Fruit fly (Drosophila melanogaster) whole organism, prepupa: ENCODE measurements around the gene CG10089.

Source experiments
- CG34406 ChIP-seq: fragments of 200-800 bp; sonication (Bioruptor generic); optimal IDR thresholded peaks from 3 replicates; lab custom pipeline; 2016; ENCODE audit warnings: missing biosample characterization, missing genetic modification characterization
- CG6792 ChIP-seq: fragments of 200-800 bp; sonication (Bioruptor generic); optimal IDR thresholded peaks from 3 replicates; lab custom pipeline; 2016; ENCODE audit warnings: missing biosample characterization, missing genetic modification characterization
- CG6808 ChIP-seq: fragments of 200-800 bp; sonication (Bioruptor generic); optimal IDR thresholded peaks from 3 replicates; lab custom pipeline; 2017; ENCODE audit warnings: missing biosample characterization, missing genetic modification characterization, mild to moderate bottlenecking, moderate library complexity, missing genetic modification reagents
- Gug ChIP-seq: fragments of 200-800 bp; sonication (Bioruptor generic); IDR thresholded peaks from 2 replicates; pipeline ENCODE4 v1.3.6; 2022; ENCODE audit warnings: missing biosample characterization, missing genetic modification characterization
- Hr39 ChIP-seq: fragments of 200-800 bp; sonication (Bioruptor generic); optimal IDR thresholded peaks from 2 replicates; lab custom pipeline; 2016; ENCODE audit warnings: missing biosample characterization, missing genetic modification characterization
- achi ChIP-seq: fragments of 200-800 bp; sonication (Bioruptor generic); optimal IDR thresholded peaks from 3 replicates; lab custom pipeline; 2016; ENCODE audit warnings: missing biosample characterization, missing genetic modification characterization
- dac ChIP-seq: fragments of 200-800 bp; sonication (Bioruptor generic); optimal IDR thresholded peaks from 2 replicates; lab custom pipeline; 2017; ENCODE audit warnings: missing biosample characterization, mild to moderate bottlenecking, missing genetic modification characterization
- fd59A ChIP-seq: fragments of 200-800 bp; sonication (Bioruptor generic); optimal IDR thresholded peaks from 2 replicates; lab custom pipeline; 2017; ENCODE audit warnings: missing biosample characterization, mild to moderate bottlenecking, missing genetic modification characterization, missing genetic modification reagents
- fd85E ChIP-seq: fragments of 200-800 bp; sonication (Bioruptor generic); optimal IDR thresholded peaks from 3 replicates; lab custom pipeline; 2016; ENCODE audit warnings: missing biosample characterization, missing genetic modification characterization
- pdm3 ChIP-seq: fragments of 200-800 bp; sonication (Bioruptor generic); optimal IDR thresholded peaks from 3 replicates; lab custom pipeline; 2016; ENCODE audit warnings: missing biosample characterization, missing genetic modification characterization
- ss ChIP-seq, 2 experiments: fragments of 200-800 bp; sonication (Bioruptor generic); optimal IDR thresholded peaks; 2 replicates in 1 of 2; 3 replicates in 1 of 2; lab custom pipeline; 2017 to 2018; ENCODE audit warnings: mild to moderate bottlenecking in 2 of 2, missing biosample characterization in 2 of 2, missing genetic modification characterization in 2 of 2, moderate library complexity in 1 of 2

DNA sequence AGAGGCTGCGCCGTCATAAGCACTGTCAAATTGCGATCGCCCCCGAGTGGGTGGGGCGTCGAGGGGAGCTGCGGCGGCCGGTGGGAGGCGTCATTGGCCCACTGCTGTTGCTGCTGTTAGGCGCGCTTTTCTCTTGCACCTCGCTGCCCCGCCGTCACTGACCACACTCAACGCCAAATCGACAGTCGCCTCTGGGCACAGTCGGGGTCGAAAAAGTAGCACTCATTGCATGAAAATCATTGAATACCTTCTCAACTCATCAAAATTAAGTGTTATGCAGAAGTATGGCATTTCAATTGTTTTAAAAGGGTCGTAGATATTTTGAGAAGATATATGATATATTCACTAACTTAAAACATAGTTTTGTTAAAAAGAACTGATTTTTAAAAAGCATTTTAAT is 22.3 kb downstream of the CG10089 start:
- no peak for TF ChIP-seq CG34406 (GFP tag; lab: Kevin White, UChicago)
- TF ChIP-seq achi (GFP tag; lab: Kevin White, UChicago) = no peak
- no peak for TF ChIP-seq ss (GFP tag; optimal IDR thresholded peaks at IDR 0.05; lab: Kevin White, UChicago)
- peak; percentile 18 for TF ChIP-seq Hr39 (GFP tag; lab: Kevin White, UChicago)
- TF ChIP-seq pdm3 (GFP tag; lab: Kevin White, UChicago) = peak; percentile 36
- TF ChIP-seq Gug = no peak
- no peak for TF ChIP-seq CG6808 (GFP tag; lab: Kevin White, UChicago)
- TF ChIP-seq fd85E = no peak
- no peak for TF ChIP-seq fd59A
- TF ChIP-seq CG6792 (GFP tag; lab: Kevin White, UChicago) = no peak
- TF ChIP-seq dac (GFP tag; lab: Kevin White, UChicago) = no peak
